Fruit fly (Drosophila melanogaster) whole organism: ENCODE data around the gene Gem2.

Experiments used
- CG8478 ChIP-seq: fragments of >200 bp; optimal IDR thresholded peaks from 2 replicates; lab custom pipeline; 2018; ENCODE audit warnings: inconsistent platforms
- Dll ChIP-seq: fragments of >200 bp; optimal IDR thresholded peaks from 2 replicates; lab custom pipeline; 2017
- EcR ChIP-seq, 2 experiments: fragments of >200 bp; optimal IDR thresholded peaks; 2 replicates each; lab custom pipeline; 2017; ENCODE audit warnings: missing biosample characterization in 2 of 2, missing genetic modification characterization in 2 of 2, missing genetic modification reagents in 2 of 2
- pan ChIP-seq: fragments of >200 bp; optimal IDR thresholded peaks from 2 replicates; lab custom pipeline; 2017

DNA sequence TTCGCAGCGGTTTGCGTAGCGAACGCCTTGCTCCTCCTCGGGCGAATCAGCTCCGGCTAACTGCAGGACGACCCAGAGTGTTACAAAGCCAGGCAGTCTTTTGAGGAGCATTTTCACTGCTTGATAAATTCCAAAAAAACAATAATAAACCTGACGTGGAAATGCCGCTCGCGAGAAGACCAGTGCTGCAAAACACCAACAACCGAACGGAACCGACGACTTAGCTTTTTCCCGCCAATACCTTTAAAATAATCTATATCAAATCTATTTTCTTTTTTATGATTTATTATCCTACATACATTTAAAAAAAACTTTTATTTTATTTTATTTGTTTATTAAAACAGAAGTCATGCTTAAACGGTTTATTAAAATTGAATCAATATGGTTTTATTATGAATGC lies 4.1 kb downstream of the Gem2 start, which contains the start of gene CNPYb:
- TF ChIP-seq CG8478 (lab: Kevin White, UChicago) (no peak), EcR (GFP tag; optimal IDR thresholded peaks at IDR 0.05; lab: Kevin White, UChicago) (no peak), pan (no peak), Dll (lab: Kevin White, UChicago) (no peak)
